Fruit fly (Drosophila melanogaster) whole organism, embryonic: ENCODE measurements around the gene Irc.

ENCODE experiments used
- CG11093 ChIP-seq: fragments of 200-800 bp; sonication (Bioruptor generic); IDR thresholded peaks from 3 replicates; pipeline ENCODE4 v1.3.6; 2022; ENCODE audit warnings: missing biosample characterization, missing genetic modification characterization
- CG12219 ChIP-seq: fragments of 200-800 bp; sonication (Bioruptor generic); optimal IDR thresholded peaks from 3 replicates; lab custom pipeline; 2018; ENCODE audit warnings: missing biosample characterization, mild to moderate bottlenecking, missing genetic modification characterization
- CG12769 ChIP-seq: fragments of 200-800 bp; sonication (Bioruptor generic); optimal IDR thresholded peaks from 2 replicates; lab custom pipeline; 2019; ENCODE audit warnings: missing biosample characterization, mild to moderate bottlenecking, missing genetic modification characterization, moderate library complexity
- CG14014 ChIP-seq: fragments of 200-800 bp; sonication (Bioruptor generic); IDR thresholded peaks from 2 replicates; pipeline ENCODE4 v1.3.6; 2022; ENCODE audit warnings: missing biosample characterization, missing genetic modification characterization
- CG1529 ChIP-seq: fragments of 200-800 bp; sonication (Bioruptor generic); optimal IDR thresholded peaks from 3 replicates; lab custom pipeline; 2018; ENCODE audit warnings: missing biosample characterization, missing genetic modification characterization
- CG17328 ChIP-seq: fragments of 200-800 bp; sonication (Bioruptor generic); IDR thresholded peaks from 2 replicates; pipeline ENCODE4 v1.3.6; 2022; ENCODE audit warnings: missing biosample characterization, missing genetic modification characterization
- CG1792 ChIP-seq: fragments of 200-800 bp; sonication (Bioruptor generic); optimal IDR thresholded peaks from 2 replicates; lab custom pipeline; 2016; ENCODE audit warnings: missing biosample characterization, missing genetic modification characterization
- CG3163 ChIP-seq: fragments of 200-800 bp; sonication (Bioruptor generic); optimal IDR thresholded peaks from 3 replicates; lab custom pipeline; 2016; ENCODE audit warnings: missing biosample characterization, missing genetic modification characterization
- CG3281 ChIP-seq: fragments of 200-800 bp; sonication (Bioruptor generic); optimal IDR thresholded peaks from 3 replicates; lab custom pipeline; 2017; ENCODE audit warnings: missing biosample characterization, mild to moderate bottlenecking, missing genetic modification characterization
- CG4424 ChIP-seq: fragments of 200-800 bp; sonication (Bioruptor generic); optimal IDR thresholded peaks from 3 replicates; lab custom pipeline; 2016; ENCODE audit warnings: missing biosample characterization, missing genetic modification characterization
- CG4730 ChIP-seq: fragments of 200-800 bp; sonication (Bioruptor generic); IDR thresholded peaks from 2 replicates; pipeline ENCODE4 v1.3.6; 2022; ENCODE audit warnings: missing biosample characterization, missing genetic modification characterization
- CG5953 ChIP-seq: fragments of 200-800 bp; sonication (Bioruptor generic); IDR thresholded peaks from 2 replicates; pipeline ENCODE4 v1.3.6; 2022; ENCODE audit warnings: missing biosample characterization, missing genetic modification characterization
- CG6689 ChIP-seq: fragments of 200-800 bp; sonication (Bioruptor generic); IDR thresholded peaks from 2 replicates; pipeline ENCODE4 v1.3.6; 2022; ENCODE audit warnings: missing biosample characterization, missing genetic modification characterization
- CG9727 ChIP-seq: fragments of 200-800 bp; sonication (Bioruptor generic); optimal IDR thresholded peaks from 3 replicates; lab custom pipeline; 2017; ENCODE audit warnings: missing biosample characterization, mild to moderate bottlenecking, missing genetic modification characterization
- CHES-1-like ChIP-seq: fragments of 200-800 bp; sonication (Bioruptor generic); optimal IDR thresholded peaks from 2 replicates; lab custom pipeline; 2016; ENCODE audit warnings: missing biosample characterization, missing genetic modification characterization
- CoRest ChIP-seq: fragments of 200-800 bp; sonication (Bioruptor generic); optimal IDR thresholded peaks from 3 replicates; lab custom pipeline; 2018; ENCODE audit warnings: missing biosample characterization, mild to moderate bottlenecking, missing genetic modification characterization, moderate library complexity
- E2f1 ChIP-seq: fragments of 200-800 bp; sonication (Bioruptor generic); IDR thresholded peaks from 2 replicates; pipeline ENCODE4 v1.3.6; 2022; ENCODE audit warnings: missing biosample characterization, missing genetic modification characterization
- Ets65A ChIP-seq: fragments of 200-800 bp; sonication (Bioruptor generic); peaks from one replicate; lab custom pipeline; 2016; ENCODE audit warnings: missing biosample characterization, missing genetic modification characterization
- HLH4C ChIP-seq: fragments of 200-800 bp; sonication (Bioruptor generic); IDR thresholded peaks from 3 replicates; pipeline ENCODE4 v1.3.6; 2022; ENCODE audit warnings: missing biosample characterization, missing genetic modification characterization; ENCODE audit not compliant: partially characterized antibody
- Hand ChIP-seq: fragments of 200-800 bp; sonication (Bioruptor generic); optimal IDR thresholded peaks from 2 replicates; lab custom pipeline; 2017; ENCODE audit warnings: mild to moderate bottlenecking, missing biosample characterization, missing genetic modification reagents, missing genetic modification characterization
- Myb ChIP-seq: fragments of 200-800 bp; sonication (Bioruptor generic); optimal IDR thresholded peaks from 2 replicates; lab custom pipeline; 2016; ENCODE audit warnings: missing biosample characterization, missing genetic modification characterization
- NfI ChIP-seq: fragments of 200-800 bp; sonication (Bioruptor generic); optimal IDR thresholded peaks from 3 replicates; lab custom pipeline; 2018; ENCODE audit warnings: missing biosample characterization, mild to moderate bottlenecking, missing genetic modification characterization, moderate library complexity
- PHDP ChIP-seq: fragments of 200-800 bp; sonication (Bioruptor generic); optimal IDR thresholded peaks from 3 replicates; lab custom pipeline; 2018; ENCODE audit warnings: missing biosample characterization, mild to moderate bottlenecking, missing genetic modification characterization, moderate library complexity
- Pdp1 ChIP-seq, 2 experiments: fragments of 200-800 bp; sonication (Bioruptor generic); optimal IDR thresholded peaks; 3 replicates each; lab custom pipeline; 2016; ENCODE audit warnings: missing biosample characterization in 2 of 2, missing genetic modification characterization in 2 of 2, mild to moderate bottlenecking in 1 of 2, moderate library complexity in 1 of 2
- Xrp1 ChIP-seq: fragments of 200-800 bp; sonication (Bioruptor generic); IDR thresholded peaks from 2 replicates; pipeline ENCODE4 v1.3.6; 2022; ENCODE audit warnings: missing biosample characterization, missing genetic modification characterization
- az2 ChIP-seq: fragments of 200-800 bp; sonication (Bioruptor generic); optimal IDR thresholded peaks from 3 replicates; lab custom pipeline; 2016; ENCODE audit warnings: missing biosample characterization, missing genetic modification characterization
- chm ChIP-seq: fragments of 200-800 bp; sonication (Bioruptor generic); IDR thresholded peaks from 2 replicates; pipeline ENCODE4 v1.3.6; 2022; ENCODE audit warnings: missing biosample characterization, missing genetic modification characterization
- crol ChIP-seq: fragments of 200-800 bp; sonication (Bioruptor generic); IDR thresholded peaks from 2 replicates; pipeline ENCODE4 v1.3.6; 2022; ENCODE audit warnings: missing biosample characterization, missing genetic modification characterization
- dati ChIP-seq: fragments of 200-800 bp; sonication (Bioruptor generic); IDR thresholded peaks from 2 replicates; pipeline ENCODE4 v1.3.6; 2022; ENCODE audit warnings: missing biosample characterization, missing genetic modification characterization
- dimm ChIP-seq: fragments of 200-800 bp; sonication (Bioruptor generic); IDR thresholded peaks from 2 replicates; pipeline ENCODE4 v1.3.6; 2022; ENCODE audit warnings: missing biosample characterization, missing genetic modification characterization
- esg ChIP-seq: fragments of 200-800 bp; sonication (Bioruptor generic); conservative IDR thresholded peaks from 2 replicates; pipeline ENCODE4 v1.3.6; 2022; ENCODE audit warnings: missing biosample characterization, missing genetic modification characterization
- fru ChIP-seq: fragments of >200 bp; optimal IDR thresholded peaks from 2 replicates; lab custom pipeline; 2017
- gce ChIP-seq: fragments of 200-800 bp; sonication (Bioruptor generic); IDR thresholded peaks from 3 replicates; pipeline ENCODE4 v1.3.6; 2022; ENCODE audit warnings: missing biosample characterization, missing genetic modification characterization
- grn ChIP-seq: fragments of 200-800 bp; sonication (Bioruptor generic); optimal IDR thresholded peaks from 3 replicates; lab custom pipeline; 2017; ENCODE audit warnings: missing biosample characterization, missing genetic modification characterization
- hbn ChIP-seq: fragments of 200-800 bp; sonication (Bioruptor generic); IDR thresholded peaks from 2 replicates; pipeline ENCODE4 v1.3.6; 2022; ENCODE audit warnings: missing biosample characterization, missing genetic modification characterization; ENCODE audit not compliant: partially characterized antibody
- hkb ChIP-seq, 2 experiments: fragments of 200-800 bp in 1 of 2; fragments of >200 bp in 1 of 2; sonication (Bioruptor generic) in 1 of 2; IDR thresholded peaks in 1 of 2; optimal IDR thresholded peaks in 1 of 2; 2 replicates each; pipeline versions ENCODE4 v1.3.6 to Lab custom; 2017 to 2022; ENCODE audit warnings: missing biosample characterization in 1 of 2, missing genetic modification characterization in 1 of 2
- jumu ChIP-seq: fragments of 200-800 bp; sonication (Bioruptor generic); optimal IDR thresholded peaks from 3 replicates; lab custom pipeline; 2016; ENCODE audit warnings: missing biosample characterization, missing genetic modification characterization
- lab ChIP-seq: fragments of 200-800 bp; sonication (Bioruptor generic); optimal IDR thresholded peaks from 3 replicates; lab custom pipeline; 2017; ENCODE audit warnings: missing biosample characterization, missing genetic modification characterization, mild to moderate bottlenecking, moderate library complexity, missing genetic modification reagents
- lola ChIP-seq, 3 experiments: fragments of >200 bp in 2 of 3; fragments of 200-800 bp in 1 of 3; sonication (Bioruptor generic) in 1 of 3; optimal IDR thresholded peaks; 2 replicates each; lab custom pipeline; 2017 to 2019; ENCODE audit warnings: missing biosample characterization in 3 of 3, missing genetic modification characterization in 3 of 3, mild to moderate bottlenecking in 1 of 3, moderate library complexity in 1 of 3
- peb ChIP-seq: fragments of 200-800 bp; sonication (Bioruptor generic); IDR thresholded peaks from 2 replicates; pipeline ENCODE4 v1.3.6; 2022; ENCODE audit warnings: missing biosample characterization, missing genetic modification characterization
- pita ChIP-seq: fragments of 200-800 bp; sonication (Bioruptor generic); optimal IDR thresholded peaks from 2 replicates; lab custom pipeline; 2017; ENCODE audit warnings: missing biosample characterization, mild to moderate bottlenecking, missing genetic modification characterization
- slbo ChIP-seq: fragments of 200-800 bp; sonication (Bioruptor generic); IDR thresholded peaks from 2 replicates; pipeline ENCODE4 v1.3.6; 2022; ENCODE audit warnings: missing biosample characterization, missing genetic modification characterization
- sna ChIP-seq: fragments of 200-800 bp; sonication (Bioruptor generic); IDR thresholded peaks from 2 replicates; pipeline ENCODE4 v1.3.6; 2022; ENCODE audit warnings: missing biosample characterization, missing genetic modification characterization; ENCODE audit not compliant: partially characterized antibody
- ttk ChIP-seq: fragments of 200-800 bp; sonication (Bioruptor generic); IDR thresholded peaks from 2 replicates; pipeline ENCODE4 v2.1.2; 2022; ENCODE audit warnings: missing biosample characterization, missing genetic modification characterization
- vnd ChIP-seq: fragments of 200-800 bp; sonication (Bioruptor generic); IDR thresholded peaks from 3 replicates; pipeline ENCODE4 v1.3.6; 2022; ENCODE audit warnings: missing biosample characterization, missing genetic modification characterization; ENCODE audit not compliant: partially characterized antibody
- vvl ChIP-seq: fragments of 200-800 bp; sonication (Bioruptor generic); IDR thresholded peaks from 2 replicates; pipeline ENCODE4 v1.3.6; 2022; ENCODE audit warnings: missing biosample characterization, missing genetic modification characterization
- wor ChIP-seq: fragments of 200-800 bp; sonication (Bioruptor generic); IDR thresholded peaks from 2 replicates; pipeline ENCODE4 v1.3.6; 2022; ENCODE audit warnings: missing biosample characterization, missing genetic modification characterization
- z ChIP-seq: fragments of 200-800 bp; sonication (Bioruptor generic); IDR thresholded peaks from 3 replicates; pipeline ENCODE4 v1.3.6; 2022; ENCODE audit warnings: missing biosample characterization, missing genetic modification characterization
- zen2 ChIP-seq: fragments of 200-800 bp; sonication (Bioruptor generic); IDR thresholded peaks from 3 replicates; pipeline ENCODE4 v1.3.6; 2022; ENCODE audit warnings: missing biosample characterization, missing genetic modification characterization; ENCODE audit not compliant: partially characterized antibody
- zfh1 ChIP-seq: fragments of 200-800 bp; sonication (Bioruptor generic); IDR thresholded peaks from 3 replicates; pipeline ENCODE4 v1.3.6; 2022; ENCODE audit warnings: missing biosample characterization, missing genetic modification characterization

The Irc gene

dm6 chr3R:16987220-16987923 lies 15.3 kb upstream of the Irc start, which contains the start of gene CG18622 (continued):
- TF ChIP-seq grn (GFP tag; lab: Kevin White, UChicago) (peak; percentile 2), Hand (no peak), CG9727 (GFP tag; lab: Kevin White, UChicago) (no peak), CG14014 (GFP tag; lab: Robert Waterston, UW) (no peak; the same call in 1 of the 2 replicates), CG4730 (0 out of 2 replicates have a peak, but pooled peaks have one; percentile 19), NfI (GFP tag; lab: Kevin White, UChicago) (no peak), z (GFP tag; lab: Robert Waterston, UW) (no peak; the same call in 2 of the 3 replicates), PHDP (tag; lab: Kevin White, UChicago) (no peak), CG1529 (no peak), chm (GFP tag; lab: Robert Waterston, UW) (peak; percentile 45; the same call in 1 of the 2 replicates), zen2 (no peak), jumu (GFP tag; lab: Kevin White, UChicago) (no peak), dimm (GFP tag; lab: Robert Waterston, UW) (no peak), az2 (no peak), CG1792 (GFP tag; lab: Kevin White, UChicago) (no peak), Xrp1 (GFP tag; lab: Robert Waterston, UW) (no peak), HLH4C (no peak), CG12219 (GFP tag; lab: Kevin White, UChicago) (no peak), lola (GFP tag; optimal IDR thresholded peaks at IDR 0.05; lab: Kevin White, UChicago) (no peak), CG4424 (no peak), CG5953 (GFP tag; lab: Robert Waterston, UW) (no peak), CG6689 (no peak), CG3281 (GFP tag; lab: Kevin White, UChicago) (no peak), slbo (GFP tag; lab: Robert Waterston, UW) (0 out of 2 replicates have a peak, but pooled peaks have one; percentile 2), vnd (GFP tag; lab: Robert Waterston, UW) (peak; percentile 44; the same call in 1 of the 3 replicates), Myb (GFP tag; lab: Kevin White, UChicago) (no peak), CG11093 (no peak), esg (GFP tag; lab: Robert Waterston, UW) (no peak), pita (GFP tag; lab: Kevin White, UChicago) (no peak), sna (GFP tag; lab: Robert Waterston, UW) (no peak; the same call in 1 of the 2 replicates), gce (GFP tag; lab: Robert Waterston, UW) (no peak), crol (GFP tag; lab: Robert Waterston, UW) (peak; percentile 62), Ets65A (no peak), hkb (optimal IDR thresholded peaks at IDR 0.05; lab: Kevin White, UChicago) (no peak), hkb (GFP tag; IDR thresholded peaks at IDR 0.05; lab: Robert Waterston, UW) (no peak; the same call in 1 of the 2 replicates), CG3163 (GFP tag; lab: Kevin White, UChicago) (peak; percentile 48), wor (no peak), CHES-1-like (no peak), E2f1 (GFP tag; lab: Robert Waterston, UW) (no peak), hbn (GFP tag; lab: Robert Waterston, UW) (no peak), lab (peak; percentile 26), peb (no peak), zfh1 (GFP tag; lab: Robert Waterston, UW) (no peak), CG17328 (GFP tag; lab: Robert Waterston, UW) (no peak), vvl (GFP tag; lab: Robert Waterston, UW) (no peak), ttk (no peak), dati (GFP tag; lab: Robert Waterston, UW) (no peak), fru (lab: Kevin White, UChicago) (no peak), Pdp1 (GFP tag; optimal IDR thresholded peaks at IDR 0.05; lab: Kevin White, UChicago) (no peak), CoRest (tag; lab: Kevin White, UChicago) (peak; percentile 8), CG12769 (tag; lab: Kevin White, UChicago) (peak; percentile 54)
